Worm (Caenorhabditis elegans): ENCODE data around the gene Y73B6BL.27.
A peak's percentile ranks its signal among the peaks of the same experiment; 100 is the strongest.

The Y73B6BL.27 gene

ce11 chrIV:6473140-6473539 lies at the start of gene Y73B6BL.27:
TSS of gene Y73B6BL.27 (minus strand) at chrIV:6473240.
- TF ChIP-seq repo-1 (tag; optimal IDR thresholded peaks at IDR 0.05) (no peak), K11D2.4 (GFP tag; IDR thresholded peaks at IDR 0.05) (no peak), ccch-3 (GFP tag; optimal IDR thresholded peaks at IDR 0.05) (no peak), lin-26 (GFP tag; IDR thresholded peaks at IDR 0.05) (no peak), somi-1 (GFP tag; optimal IDR thresholded peaks at IDR 0.05) (no peak), ztf-22 (GFP tag; optimal IDR thresholded peaks at IDR 0.05) (no peak), sdz-38 (tag; optimal IDR thresholded peaks at IDR 0.05) (no peak), Y79H2A.3 (GFP tag; conservative IDR thresholded peaks at IDR 0.05) (no peak), mes-4 (tag; optimal IDR thresholded peaks at IDR 0.05) (no peak), rcor-1 (GFP tag; IDR thresholded peaks at IDR 0.05) (no peak), sptf-2 (GFP tag; optimal IDR thresholded peaks at IDR 0.05) (no peak), lin-54 (GFP tag; optimal IDR thresholded peaks at IDR 0.05) (no peak), ztf-28 (GFP tag; IDR thresholded peaks at IDR 0.05) (no peak), ceh-58 (GFP tag; IDR thresholded peaks at IDR 0.05) (no peak), aptf-2 (GFP tag; conservative IDR thresholded peaks at IDR 0.05) (no peak), sea-2 (GFP tag; IDR thresholded peaks at IDR 0.05) (no peak)

ce11 chrIV:6522305-6522917 lies 49.4 kb upstream of the Y73B6BL.27 start, which contains the start of gene ddi-1:
TSS of gene ddi-1 (plus strand) at chrIV:6522867.
- TF ChIP-seq cebp-1 (GFP tag; IDR thresholded peaks at IDR 0.05) (no peak), cebp-1 (tag; optimal IDR thresholded peaks at IDR 0.05) (peak; percentile 78), snpc-4 (GFP tag; optimal IDR thresholded peaks at IDR 0.05) (no peak), snpc-4 (tag; optimal IDR thresholded peaks at IDR 0.05) (peak in 1 of 4 experiments; percentile 6), lsl-1 (GFP tag; optimal IDR thresholded peaks at IDR 0.05) (no peak), attf-5 (GFP tag; optimal IDR thresholded peaks at IDR 0.05) (peak; percentile 36), nhr-80 (tag; optimal IDR thresholded peaks at IDR 0.05) (peak; percentile 1), B0019.2 (GFP tag; conservative IDR thresholded peaks at IDR 0.05) (no peak)

DNA sequence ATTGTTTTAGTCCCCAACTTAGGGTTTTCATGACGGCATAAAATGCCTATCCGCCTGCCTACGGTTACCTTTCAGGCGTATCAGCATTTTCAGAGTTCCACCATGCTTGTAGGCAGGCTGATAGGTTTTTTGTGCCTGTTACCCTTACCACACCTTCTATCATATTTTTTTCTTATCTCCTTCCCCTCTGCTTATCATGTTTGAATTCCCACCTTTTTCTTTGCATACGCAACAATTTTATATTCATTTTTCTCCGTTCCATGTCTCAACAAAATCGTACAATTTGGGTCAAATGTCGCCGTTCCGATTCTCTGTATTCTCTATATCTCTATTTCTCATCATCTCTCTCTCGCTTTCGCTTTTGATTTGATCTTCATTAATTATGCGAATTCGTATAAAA lies 46.6 kb upstream of the Y73B6BL.27 start, which contains the start of gene C01G5.9:
TSS of gene C01G5.9 (plus strand) at position 301 of the 400 bp plus-strand sequence.
- TF ChIP-seq Y53G8AR.9 (GFP tag; conservative IDR thresholded peaks at IDR 0.05) (no peak), snpc-3.4 (tag; optimal IDR thresholded peaks at IDR 0.05) (no peak), dpff-1 (tag; optimal IDR thresholded peaks at IDR 0.05) (no peak), F37B4.10 (GFP tag; IDR thresholded peaks at IDR 0.05) (no peak), ztf-18 (tag; optimal IDR thresholded peaks at IDR 0.05) (no peak), xnd-1 (tag; optimal IDR thresholded peaks at IDR 0.05) (no peak), lag-1 (GFP tag; IDR thresholded peaks at IDR 0.05) (no peak), ztf-22 (GFP tag; optimal IDR thresholded peaks at IDR 0.05) (no peak), hlh-12 (tag; optimal IDR thresholded peaks at IDR 0.05) (no peak), efl-1 (GFP tag; optimal IDR thresholded peaks at IDR 0.05) (no peak), aptf-3 (GFP tag; IDR thresholded peaks at IDR 0.05) (no peak), F22D6.2 (tag; optimal IDR thresholded peaks at IDR 0.05) (no peak), lir-1 (GFP tag; conservative IDR thresholded peaks at IDR 0.05) (no peak), madf-8 (GFP tag; conservative IDR thresholded peaks at IDR 0.05) (no peak), ztf-26 (tag; optimal IDR thresholded peaks at IDR 0.05) (no peak), ceh-91 (GFP tag; IDR thresholded peaks at IDR 0.05) (no peak)

All from whole organism, young adult.